Worm (Caenorhabditis elegans) whole organism, early embryonic: ENCODE measurements around the gene cin-4.

Experiments used
- F13C5.2 ChIP-seq: sonication (generic microtip); optimal IDR thresholded peaks from 2 replicates; lab custom pipeline; 2017; ENCODE audit warnings: mild to moderate bottlenecking, missing genetic modification characterization, inconsistent platforms, missing compliant biosample characterization
- aly-1 ChIP-seq: sonication (generic microtip); optimal IDR thresholded peaks from 2 replicates; lab custom pipeline; 2016; ENCODE audit warnings: missing genetic modification characterization, missing compliant biosample characterization
- ama-1 ChIP-seq: fragments of 150-350 bp; optimal IDR thresholded peaks from 2 replicates; lab custom pipeline; 2014
- ets-7 ChIP-seq: sonication (generic microtip); optimal IDR thresholded peaks from 2 replicates; lab custom pipeline; 2016; ENCODE audit warnings: missing genotype, missing genetic modification characterization, missing compliant biosample characterization
- flt-1 ChIP-seq: fragments of 200-800 bp; sonication (Bioruptor generic); IDR thresholded peaks from 2 replicates; pipeline ENCODE4 v1.3.6; 2022; ENCODE audit warnings: missing genetic modification characterization, missing compliant biosample characterization
- hmbx-1 ChIP-seq: sonication (generic microtip); optimal IDR thresholded peaks from 2 replicates; lab custom pipeline; 2016; ENCODE audit warnings: mild to moderate bottlenecking, missing genetic modification characterization, missing compliant biosample characterization
- pes-1 ChIP-seq: fragments of 200-800 bp; sonication (Bioruptor generic); IDR thresholded peaks from 2 replicates; pipeline ENCODE4 v1.3.6; 2022; ENCODE audit warnings: missing genetic modification reagents, missing genetic modification characterization, missing compliant biosample characterization
- tbx-37 ChIP-seq: fragments of 200-800 bp; sonication (Bioruptor generic); conservative IDR thresholded peaks from 2 replicates; pipeline ENCODE4 v1.3.6; 2022; ENCODE audit warnings: missing genetic modification reagents, missing genetic modification characterization, missing compliant biosample characterization
- tra-4 ChIP-seq: sonication (generic microtip); optimal IDR thresholded peaks from 2 replicates; lab custom pipeline; 2017; ENCODE audit warnings: missing genetic modification characterization, missing compliant biosample characterization

ce11 chrII:7053649-7054048, 15.6 kb downstream of the cin-4 start, which contains the start of gene ZK1127.4:
- TF ChIP-seq ama-1 (lab: Kevin White, UChicago) (no peak), flt-1 (no peak), tbx-37 (GFP tag; lab: Robert Waterston, UW) (no peak), F13C5.2 (tag; lab: Kevin White, UChicago) (no peak), hmbx-1 (tag; lab: Kevin White, UChicago) (no peak), tra-4 (tag; lab: Kevin White, UChicago) (no peak), ets-7 (tag; lab: Kevin White, UChicago) (no peak), pes-1 (GFP tag; lab: Robert Waterston, UW) (no peak), aly-1 (no peak)
